Fruit fly (Drosophila melanogaster): ENCODE measurements around the gene CG7768.

The CG7768 gene

DNA sequence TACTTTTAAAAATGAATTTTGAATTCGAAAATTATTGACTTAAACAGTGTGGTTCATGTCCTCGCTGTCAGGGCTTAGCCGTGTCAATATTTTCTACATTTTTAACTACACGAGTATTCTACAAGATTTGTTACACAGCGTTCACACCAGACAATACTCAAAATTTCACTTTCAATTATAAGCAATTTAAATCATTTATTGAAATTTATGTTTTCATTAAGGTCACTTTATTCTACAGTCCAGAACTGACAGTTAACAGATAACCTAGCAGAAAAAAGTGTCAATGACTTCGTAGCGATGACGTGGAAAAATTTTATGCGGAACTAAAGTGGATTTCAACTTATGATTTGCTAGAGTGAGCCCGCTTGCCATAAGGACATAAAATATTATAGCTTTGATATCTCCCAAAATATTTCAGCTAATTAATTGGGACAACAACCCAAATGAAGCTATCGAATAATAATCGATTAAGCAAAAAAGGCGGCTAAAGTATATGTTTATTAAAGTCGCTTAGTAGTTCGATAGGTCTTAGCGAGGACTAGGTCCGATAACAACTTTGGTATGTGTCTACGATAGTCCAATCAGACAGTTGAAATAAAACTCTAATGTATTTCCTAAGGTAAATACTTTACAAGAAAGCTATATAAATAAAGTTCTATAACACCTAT lies 27.9 kb upstream of the CG7768 start (continued):
- peak; percentile 43 for TF ChIP-seq CG32006 (GFP tag; optimal IDR thresholded peaks at IDR 0.05)
- no peak for TF ChIP-seq Sox15 (GFP tag; optimal IDR thresholded peaks at IDR 0.05)
- TF ChIP-seq ss (GFP tag; optimal IDR thresholded peaks at IDR 0.05) = no peak
- peak; percentile 10 for TF ChIP-seq CG8632 (GFP tag; optimal IDR thresholded peaks at IDR 0.05)
- TF ChIP-seq Blimp-1 (GFP tag; optimal IDR thresholded peaks at IDR 0.05) = peak; percentile 88
- TF ChIP-seq dsx (GFP tag; optimal IDR thresholded peaks at IDR 0.05; ENCODE audit: poor library complexity, severe bottlenecking) = no peak
- TF ChIP-seq pdm3 (GFP tag; optimal IDR thresholded peaks at IDR 0.05) = peak; percentile 54
- TF ChIP-seq Hr4 (GFP tag; optimal IDR thresholded peaks at IDR 0.05) = no peak
- no peak for TF ChIP-seq salr (GFP tag; optimal IDR thresholded peaks at IDR 0.05)
- peak; percentile 15 for TF ChIP-seq svp (GFP tag)
- peak; percentile 81 for TF ChIP-seq eg (GFP tag; IDR thresholded peaks at IDR 0.05)
- TF ChIP-seq CG6808 (GFP tag; optimal IDR thresholded peaks at IDR 0.05) = no peak
- no peak for TF ChIP-seq CG1621 (tag; optimal IDR thresholded peaks at IDR 0.05)
- TF ChIP-seq CG3919 (GFP tag; optimal IDR thresholded peaks at IDR 0.05) = peak; percentile 61
- TF ChIP-seq CG3032 (tag; optimal IDR thresholded peaks at IDR 0.05) = no peak
- TF ChIP-seq spab (GFP tag; optimal IDR thresholded peaks at IDR 0.05) = no peak
- peak; percentile 35 for TF ChIP-seq CG11762 (GFP tag; optimal IDR thresholded peaks at IDR 0.05; ENCODE audit: insufficient read depth)
- no peak for TF ChIP-seq Hr38 (GFP tag; optimal IDR thresholded peaks at IDR 0.05)

- TF ChIP-seq CG32006 (GFP tag; optimal IDR thresholded peaks at IDR 0.05) (no peak), Eip93F (GFP tag; optimal IDR thresholded peaks at IDR 0.05) (peak; percentile 23), Gug (GFP tag; IDR thresholded peaks at IDR 0.05) (no peak), CG8319 (GFP tag; optimal IDR thresholded peaks at IDR 0.05) (no peak), fd59A (GFP tag; optimal IDR thresholded peaks at IDR 0.05) (no peak), OdsH (GFP tag; optimal IDR thresholded peaks at IDR 0.05) (no peak), CG3919 (GFP tag; optimal IDR thresholded peaks at IDR 0.05) (peak; percentile 80), Eip75B (GFP tag; optimal IDR thresholded peaks at IDR 0.05) (peak; percentile 21), CG1621 (tag; optimal IDR thresholded peaks at IDR 0.05) (no peak), CG11762 (GFP tag; optimal IDR thresholded peaks at IDR 0.05; ENCODE audit: insufficient read depth) (peak; percentile 0), Blimp-1 (GFP tag; optimal IDR thresholded peaks at IDR 0.05) (no peak), CG8119 (GFP tag; IDR thresholded peaks at IDR 0.05) (peak; percentile 39; the same call in 1 of the 3 replicates), Lpt (GFP tag; optimal IDR thresholded peaks at IDR 0.05) (no peak), topi (GFP tag; optimal IDR thresholded peaks at IDR 0.05) (peak; percentile 57), CG6163 (GFP tag; IDR thresholded peaks at IDR 0.05) (peak; percentile 74), CG31627 (GFP tag; optimal IDR thresholded peaks at IDR 0.05) (no peak), esn (GFP tag; optimal IDR thresholded peaks at IDR 0.05) (peak; percentile 44), CG10631 (GFP tag; optimal IDR thresholded peaks at IDR 0.05) (no peak), fkh (GFP tag; optimal IDR thresholded peaks at IDR 0.05) (no peak), fd85E (GFP tag; optimal IDR thresholded peaks at IDR 0.05) (peak; percentile 33), Hr38 (GFP tag; optimal IDR thresholded peaks at IDR 0.05) (no peak), Sox14 (GFP tag; optimal IDR thresholded peaks at IDR 0.05) (peak; percentile 34), Eip78C (GFP tag) (peak; percentile 70), svp (GFP tag) (no peak), CG6854 (GFP tag; optimal IDR thresholded peaks at IDR 0.05) (peak; percentile 89), Sox15 (GFP tag; optimal IDR thresholded peaks at IDR 0.05) (no peak), CG3032 (tag; optimal IDR thresholded peaks at IDR 0.05) (peak; percentile 23), vri (GFP tag; optimal IDR thresholded peaks at IDR 0.05) (peak; percentile 59), CG11902 (GFP tag; optimal IDR thresholded peaks at IDR 0.05) (no peak), CG10669 (GFP tag; optimal IDR thresholded peaks at IDR 0.05) (peak; percentile 58), CG34406 (GFP tag; optimal IDR thresholded peaks at IDR 0.05) (no peak), eg (GFP tag; IDR thresholded peaks at IDR 0.05) (peak; percentile 69; the same call in 2 of the 3 replicates), CG6276 (GFP tag; optimal IDR thresholded peaks at IDR 0.05) (peak; percentile 37), dac (GFP tag; optimal IDR thresholded peaks at IDR 0.05) (no peak), ss (GFP tag; optimal IDR thresholded peaks at IDR 0.05) (peak in 1 of 2 experiments; percentile 24), dsx (GFP tag; optimal IDR thresholded peaks at IDR 0.05; ENCODE audit: poor library complexity, severe bottlenecking) (no peak), cyc (GFP tag; optimal IDR thresholded peaks at IDR 0.05) (peak; percentile 38), Ets96B (tag; optimal IDR thresholded peaks at IDR 0.05) (no peak), CG6792 (GFP tag; optimal IDR thresholded peaks at IDR 0.05) (no peak)
Observed at dm6 chr3L:14190625-14191475, 27.2 kb upstream of the CG7768 start, which contains the start of gene nuf. Gene nuf (plus strand): TSS chr3L:14190870.

All from whole organism, prepupa.